Fruit fly (Drosophila melanogaster): ENCODE measurements around the gene CG33333.

The CG33333 gene

DNA sequence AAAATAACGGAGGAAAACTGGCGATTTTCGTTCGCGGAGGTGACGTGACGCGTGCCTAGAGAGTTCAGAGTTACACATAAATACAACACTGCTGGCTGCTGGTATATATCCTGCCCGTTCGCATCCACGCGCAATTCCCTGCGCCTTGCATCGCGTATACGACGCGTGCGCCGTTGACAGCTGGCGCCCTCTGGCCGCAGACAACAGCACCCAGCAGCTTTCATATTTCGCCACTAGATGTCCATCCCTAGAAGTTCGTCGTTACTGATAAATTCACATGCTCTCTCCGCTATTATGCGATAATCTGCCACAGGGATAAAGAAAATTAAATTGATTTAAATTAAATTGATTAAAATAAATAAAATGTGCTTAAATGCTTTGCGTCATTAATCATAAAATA lies 14.8 kb upstream of the CG33333 start, which contains the start of gene Sur-8 (continued):
- TF ChIP-seq dm (GFP tag; optimal IDR thresholded peaks at IDR 0.05) (peak; percentile 31), hth (optimal IDR thresholded peaks at IDR 0.05) (no peak), slbo (GFP tag; IDR thresholded peaks at IDR 0.05) (peak; percentile 87), CG30020 (tag; optimal IDR thresholded peaks at IDR 0.05) (no peak), bsh (GFP tag; optimal IDR thresholded peaks at IDR 0.05) (peak in 1 of 2 experiments; percentile 45), CG11456 (GFP tag; IDR thresholded peaks at IDR 0.05) (peak; percentile 96), CG9817 (tag; optimal IDR thresholded peaks at IDR 0.05) (peak; percentile 58), CG12744 (GFP tag; optimal IDR thresholded peaks at IDR 0.05) (peak; percentile 45), Mrtf (GFP tag; IDR thresholded peaks at IDR 0.05) (peak; percentile 83), z (GFP tag; IDR thresholded peaks at IDR 0.05) (no peak), ssp (GFP tag; IDR thresholded peaks at IDR 0.05) (peak; percentile 53; the same call in 1 of the 2 replicates), CG10565 (GFP tag; optimal IDR thresholded peaks at IDR 0.05) (no peak), zfh2 (GFP tag; optimal IDR thresholded peaks at IDR 0.05) (peak; percentile 13), zfh1 (GFP tag; IDR thresholded peaks at IDR 0.05) (peak; percentile 86), fd96Cb (tag; optimal IDR thresholded peaks at IDR 0.05) (peak; percentile 1), CG3847 (GFP tag; IDR thresholded peaks at IDR 0.05) (peak; percentile 61), jing (GFP tag; optimal IDR thresholded peaks at IDR 0.05) (no peak), CG13123 (GFP tag; optimal IDR thresholded peaks at IDR 0.05) (peak; percentile 38), CoRest (tag; optimal IDR thresholded peaks at IDR 0.05) (peak; percentile 48), Ada2b (GFP tag; IDR thresholded peaks at IDR 0.05) (peak; percentile 69), Hey (tag; optimal IDR thresholded peaks at IDR 0.05) (no peak), Awh (GFP tag; IDR thresholded peaks at IDR 0.05) (no peak), crp (GFP tag; optimal IDR thresholded peaks at IDR 0.05) (no peak), CG7271 (tag; optimal IDR thresholded peaks at IDR 0.05) (no peak), CG9609 (GFP tag; optimal IDR thresholded peaks at IDR 0.05) (peak; percentile 51), chn (GFP tag; optimal IDR thresholded peaks at IDR 0.05) (no peak), CG7839 (tag; optimal IDR thresholded peaks at IDR 0.05) (peak; percentile 69), CG2875 (GFP tag; optimal IDR thresholded peaks at IDR 0.05) (peak; percentile 53), Hr39 (optimal IDR thresholded peaks at IDR 0.05) (no peak), jigr1 (GFP tag; IDR thresholded peaks at IDR 0.05) (no peak), CG12942 (GFP tag; optimal IDR thresholded peaks at IDR 0.05) (peak; percentile 40), chinmo (GFP tag; IDR thresholded peaks at IDR 0.05; ENCODE audit: partially characterized antibody) (0 out of 4 replicates have a peak, but pooled peaks have one; percentile 26), CG3838 (GFP tag; optimal IDR thresholded peaks at IDR 0.05) (no peak), CG17385 (GFP tag; optimal IDR thresholded peaks at IDR 0.05) (peak; percentile 35), bbx (GFP tag; IDR thresholded peaks at IDR 0.05; ENCODE audit: partially characterized antibody) (no peak), phol (tag; optimal IDR thresholded peaks at IDR 0.05) (no peak), crol (GFP tag; IDR thresholded peaks at IDR 0.05) (no peak), CG12219 (GFP tag; optimal IDR thresholded peaks at IDR 0.05) (peak; percentile 43), luna (GFP tag; optimal IDR thresholded peaks at IDR 0.05) (peak; percentile 48), CG34224 (GFP tag; IDR thresholded peaks at IDR 0.05; ENCODE audit: partially characterized antibody) (no peak), B-H2 (GFP tag; optimal IDR thresholded peaks at IDR 0.05) (peak; percentile 30), grn (GFP tag; optimal IDR thresholded peaks at IDR 0.05) (peak; percentile 8), her (GFP tag; optimal IDR thresholded peaks at IDR 0.05) (peak; percentile 65), CG6791 (GFP tag; IDR thresholded peaks at IDR 0.05; ENCODE audit: partially characterized antibody) (0 out of 3 replicates have a peak, but pooled peaks have one; percentile 29), CG11695 (GFP tag; IDR thresholded peaks at IDR 0.05) (no peak), unc-4 (GFP tag; IDR thresholded peaks at IDR 0.05; ENCODE audit: partially characterized antibody) (0 out of 2 replicates have a peak, but pooled peaks have one; percentile 20), CG15073 (GFP tag; optimal IDR thresholded peaks at IDR 0.05) (no peak), ro (GFP tag; IDR thresholded peaks at IDR 0.05) (no peak), Gug (GFP tag; IDR thresholded peaks at IDR 0.05) (peak; percentile 62; the same call in 2 of the 4 replicates), pho (GFP tag; optimal IDR thresholded peaks at IDR 0.05) (peak; percentile 1), ab (GFP tag; optimal IDR thresholded peaks at IDR 0.05) (no peak), YL-1 (GFP tag; optimal IDR thresholded peaks at IDR 0.05) (peak; percentile 2)

All from whole organism, embryonic.